Worm (Caenorhabditis elegans) whole organism, late embryonic: Measurements from ENCODE around the gene grsp-3.

Source experiments
- elt-2 ChIP-seq: sonication (generic microtip); optimal IDR thresholded peaks from 2 replicates; lab custom pipeline; 2016; ENCODE audit warnings: missing genetic modification reagents, missing genetic modification characterization, missing compliant biosample characterization
- eyg-1 ChIP-seq: sonication (generic microtip); optimal IDR thresholded peaks from 2 replicates; lab custom pipeline; 2016; ENCODE audit warnings: missing genotype, missing genetic modification characterization, missing compliant biosample characterization
- madf-2 ChIP-seq: sonication (generic microtip); optimal IDR thresholded peaks from 2 replicates; lab custom pipeline; 2017; ENCODE audit warnings: missing genetic modification characterization, missing compliant biosample characterization
- nhr-11 ChIP-seq: fragments of 150-350 bp; optimal IDR thresholded peaks from 2 replicates; lab custom pipeline; 2014; ENCODE audit warnings: missing biosample characterization, missing genetic modification characterization
- pha-4 ChIP-seq: fragments of 150-350 bp; optimal IDR thresholded peaks from 2 replicates; lab custom pipeline; 2018; ENCODE audit warnings: missing biosample characterization, missing genetic modification reagents, missing genetic modification characterization
- pqm-1 ChIP-seq: sonication (generic microtip); optimal IDR thresholded peaks from 2 replicates; lab custom pipeline; 2016; ENCODE audit warnings: missing genetic modification characterization, missing compliant biosample characterization
- pros-1 ChIP-seq: fragments of 150-350 bp; optimal IDR thresholded peaks from 2 replicates; lab custom pipeline; 2014; ENCODE audit warnings: missing biosample characterization, missing genetic modification reagents, missing genetic modification characterization
- tbx-2 ChIP-seq: sonication (generic microtip); optimal IDR thresholded peaks from 2 replicates; lab custom pipeline; 2016; ENCODE audit warnings: missing genetic modification characterization, missing compliant biosample characterization

DNA sequence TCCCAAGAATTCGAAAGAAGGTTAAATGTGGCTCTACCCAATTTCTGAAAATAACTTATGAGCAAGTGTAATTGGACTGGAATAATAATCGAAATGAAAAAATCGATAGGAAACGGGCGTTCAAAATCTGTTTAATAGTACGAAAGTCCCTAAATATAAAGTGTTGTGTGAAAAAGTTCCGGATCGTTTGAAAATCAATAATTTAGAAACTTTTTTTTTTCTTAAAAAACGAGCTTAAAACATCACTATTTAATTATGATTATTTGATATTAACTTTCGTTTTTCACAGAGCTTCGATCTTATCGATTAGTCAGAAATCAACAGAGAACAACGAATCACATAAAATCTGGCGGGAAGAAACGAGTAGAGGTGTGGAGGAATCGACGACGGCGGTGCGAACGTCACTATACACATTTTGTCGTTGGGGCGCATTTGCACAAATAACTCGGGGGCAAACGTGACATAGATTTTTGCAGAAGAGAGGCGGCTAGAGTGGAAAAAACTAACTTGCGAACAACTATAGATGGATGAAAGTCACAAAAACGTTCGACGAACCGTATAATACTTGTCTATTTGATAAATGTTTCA, 13.0 kb upstream of the grsp-3 start, which contains the start of gene hecd-1:
- TF ChIP-seq elt-2, result no peak
- TF ChIP-seq nhr-11 (tag; lab: Kevin White, UChicago), result no peak
- no peak for TF ChIP-seq tbx-2 (tag; lab: Kevin White, UChicago)
- no peak for TF ChIP-seq pqm-1 (tag; lab: Kevin White, UChicago)
- TF ChIP-seq pros-1, result no peak
- no peak for TF ChIP-seq eyg-1
- TF ChIP-seq pha-4 (tag; lab: Kevin White, UChicago), result no peak
- TF ChIP-seq madf-2 (tag; lab: Kevin White, UChicago), result no peak
